Worm (Caenorhabditis elegans) whole organism, young adult: ENCODE results near the gene gcy-8.

ENCODE experiments used
- C06A6.2 ChIP-seq: fragments of 200-800 bp; sonication (Bioruptor generic); conservative IDR thresholded peaks from 2 replicates; pipeline ENCODE4 v1.3.6; 2022; ENCODE audit warnings: missing genetic modification characterization, missing compliant biosample characterization
- F10E7.11 ChIP-seq: sonication (generic microtip); optimal IDR thresholded peaks from 2 replicates; lab custom pipeline; 2017; ENCODE audit warnings: mild to moderate bottlenecking, missing genetic modification characterization, moderate library complexity, missing compliant biosample characterization
- akir-1 ChIP-seq: fragments of 200-800 bp; sonication (Bioruptor generic); optimal IDR thresholded peaks from 2 replicates; lab custom pipeline; 2018; ENCODE audit warnings: mild to moderate bottlenecking, missing genetic modification characterization, moderate library complexity, missing compliant biosample characterization
- aptf-3 ChIP-seq: fragments of 200-800 bp; sonication (Bioruptor generic); IDR thresholded peaks from 2 replicates; pipeline ENCODE4 v1.3.6; 2022; ENCODE audit warnings: missing genetic modification characterization, missing compliant biosample characterization
- ceh-40 ChIP-seq: fragments of 200-800 bp; sonication (Bioruptor generic); IDR thresholded peaks from 2 replicates; pipeline ENCODE4 v1.3.6; 2022; ENCODE audit warnings: missing genetic modification characterization, missing compliant biosample characterization
- mxl-1 ChIP-seq: sonication (generic microtip); optimal IDR thresholded peaks from 2 replicates; lab custom pipeline; 2016; ENCODE audit warnings: missing genetic modification characterization, missing compliant biosample characterization
- pha-4 ChIP-seq: fragments of 150-350 bp; sonication (generic microtip); optimal IDR thresholded peaks from 2 replicates; lab custom pipeline; 2014; ENCODE audit warnings: missing biosample characterization, missing genetic modification reagents, missing genetic modification characterization

ce11 chrIV:7983021-7983420 lies 55.1 kb downstream of the gcy-8 start:
- TF ChIP-seq mxl-1 (tag; lab: Kevin White, UChicago) (no peak), F10E7.11 (tag; lab: Kevin White, UChicago) (no peak), C06A6.2 (GFP tag; lab: Robert Waterston, UW) (no peak), ceh-40 (GFP tag; lab: Robert Waterston, UW) (no peak), pha-4 (tag; lab: Kevin White, UChicago) (no peak), aptf-3 (GFP tag; lab: Robert Waterston, UW) (no peak), akir-1 (GFP tag; lab: Kevin White, UChicago) (no peak)
